Fruit fly (Drosophila melanogaster) whole organism, pupa: ENCODE data around the gene Klp3A.

ENCODE experiments used
- CG10348 ChIP-seq: fragments of 200-800 bp; sonication (Bioruptor generic); IDR thresholded peaks from 2 replicates; pipeline ENCODE4 v1.3.6; 2022; ENCODE audit warnings: missing biosample characterization, missing genetic modification characterization
- CG12605 ChIP-seq: fragments of 200-800 bp; sonication (Bioruptor generic); IDR thresholded peaks from 2 replicates; pipeline ENCODE4 v1.3.6; 2022; ENCODE audit warnings: missing biosample characterization, missing genetic modification characterization
- CG13204 ChIP-seq: fragments of 200-800 bp; sonication (Bioruptor generic); optimal IDR thresholded peaks from 2 replicates; lab custom pipeline; 2018; ENCODE audit warnings: missing biosample characterization, mild to moderate bottlenecking, missing genetic modification characterization, moderate library complexity
- CG14655 ChIP-seq: fragments of 200-800 bp; sonication (Bioruptor generic); optimal IDR thresholded peaks from 3 replicates; lab custom pipeline; 2017; ENCODE audit warnings: mild to moderate bottlenecking, missing biosample characterization, missing genetic modification reagents, missing genetic modification characterization
- CG15710 ChIP-seq: fragments of 200-800 bp; sonication (Bioruptor generic); optimal IDR thresholded peaks from 2 replicates; lab custom pipeline; 2018; ENCODE audit warnings: missing biosample characterization, mild to moderate bottlenecking, missing genetic modification characterization, moderate library complexity
- CG17806 ChIP-seq: fragments of 200-800 bp; sonication (Bioruptor generic); optimal IDR thresholded peaks from 2 replicates; lab custom pipeline; 2018; ENCODE audit warnings: missing biosample characterization, mild to moderate bottlenecking, missing genetic modification characterization, moderate library complexity
- CG32121 ChIP-seq: fragments of 200-800 bp; sonication (Bioruptor generic); IDR thresholded peaks from 2 replicates; pipeline ENCODE4 v1.3.6; 2022; ENCODE audit warnings: missing biosample characterization, missing genetic modification characterization
- CG34367 ChIP-seq: fragments of 200-800 bp; sonication (Bioruptor generic); optimal IDR thresholded peaks from 2 replicates; lab custom pipeline; 2018; ENCODE audit warnings: missing biosample characterization, mild to moderate bottlenecking, missing genetic modification characterization
- CG4496 ChIP-seq: fragments of 200-800 bp; sonication (Bioruptor generic); IDR thresholded peaks from 3 replicates; pipeline ENCODE4 v1.3.6; 2022; ENCODE audit warnings: missing biosample characterization, missing genetic modification characterization
- CG8159 ChIP-seq: fragments of 200-800 bp; sonication (Bioruptor generic); optimal IDR thresholded peaks from 3 replicates; lab custom pipeline; 2018; ENCODE audit warnings: missing biosample characterization, mild to moderate bottlenecking, missing genetic modification characterization, moderate library complexity
- CG8301 ChIP-seq: fragments of 200-800 bp; sonication (Bioruptor generic); optimal IDR thresholded peaks from 2 replicates; lab custom pipeline; 2018; ENCODE audit warnings: missing biosample characterization, mild to moderate bottlenecking, missing genetic modification characterization
- CG9948 ChIP-seq: fragments of 200-800 bp; sonication (Bioruptor generic); optimal IDR thresholded peaks from 2 replicates; lab custom pipeline; 2018; ENCODE audit warnings: missing biosample characterization, mild to moderate bottlenecking, missing genetic modification characterization, moderate library complexity
- D1 ChIP-seq: fragments of 200-800 bp; sonication (Bioruptor generic); optimal IDR thresholded peaks from 2 replicates; lab custom pipeline; 2018; ENCODE audit warnings: missing biosample characterization, mild to moderate bottlenecking, missing genetic modification characterization, moderate library complexity
- EcR ChIP-seq: fragments of 200-800 bp; sonication (Bioruptor generic); optimal IDR thresholded peaks from 3 replicates; lab custom pipeline; 2019; ENCODE audit warnings: missing biosample characterization, missing genetic modification characterization, mild to moderate bottlenecking, moderate library complexity, missing genetic modification reagents
- Ets98B ChIP-seq: fragments of 200-800 bp; sonication (Bioruptor generic); IDR thresholded peaks from 2 replicates; pipeline ENCODE4 v1.3.6; 2022; ENCODE audit warnings: missing biosample characterization, missing genetic modification characterization
- Pif1A ChIP-seq: fragments of 200-800 bp; sonication (Bioruptor generic); optimal IDR thresholded peaks from 3 replicates; lab custom pipeline; 2016; ENCODE audit warnings: missing biosample characterization, missing genetic modification characterization
- Pif1B ChIP-seq: fragments of 200-800 bp; sonication (Bioruptor generic); optimal IDR thresholded peaks from 3 replicates; lab custom pipeline; 2016; ENCODE audit warnings: missing biosample characterization, missing genetic modification characterization
- Snoo ChIP-seq: fragments of 200-800 bp; sonication (Bioruptor generic); optimal IDR thresholded peaks from 3 replicates; lab custom pipeline; 2017; ENCODE audit warnings: missing biosample characterization, mild to moderate bottlenecking, missing genetic modification characterization, inconsistent platforms
- fd96Ca ChIP-seq: fragments of 200-800 bp; sonication (Bioruptor generic); IDR thresholded peaks from 3 replicates; pipeline ENCODE4 v1.3.6; 2022; ENCODE audit warnings: missing biosample characterization, missing genetic modification characterization
- gl ChIP-seq: fragments of 200-800 bp; sonication (Bioruptor generic); optimal IDR thresholded peaks from 2 replicates; lab custom pipeline; 2018; ENCODE audit warnings: missing biosample characterization, mild to moderate bottlenecking, missing genetic modification characterization
- rn ChIP-seq: fragments of 200-800 bp; sonication (Bioruptor generic); IDR thresholded peaks from 2 replicates; pipeline ENCODE4 v1.3.6; 2022; ENCODE audit warnings: missing biosample characterization, missing genetic modification characterization

The Klp3A gene

DNA sequence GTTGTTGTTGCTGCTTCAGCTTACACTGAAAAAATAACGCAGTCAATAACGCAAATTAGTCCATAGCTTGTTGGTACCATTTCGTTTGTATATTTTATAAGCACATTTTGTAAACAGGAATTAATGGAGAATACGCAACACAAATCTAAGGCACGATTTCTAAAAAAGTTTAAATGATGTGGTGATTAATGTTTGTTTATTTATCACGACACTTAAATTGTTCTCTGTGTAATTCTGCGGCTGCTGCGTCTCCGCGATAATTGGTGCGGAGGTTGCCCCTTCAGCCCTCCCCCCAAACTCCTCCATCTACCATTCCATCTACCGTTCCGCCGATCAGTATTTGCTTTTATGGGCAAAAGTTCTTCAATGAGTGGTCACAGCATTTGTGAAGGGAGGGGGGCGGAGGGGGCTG lies 43.6 kb upstream of the Klp3A start:
- peak; percentile 94 for TF ChIP-seq CG8301 (tag; lab: Kevin White, UChicago)
- peak; percentile 80 for TF ChIP-seq rn (GFP tag; lab: Robert Waterston, UW)
- peak; percentile 92 for TF ChIP-seq CG4496
- TF ChIP-seq fd96Ca (GFP tag; lab: Robert Waterston, UW), result peak; percentile 86
- TF ChIP-seq Ets98B (GFP tag; lab: Robert Waterston, UW), result peak; percentile 91
- TF ChIP-seq CG34367, result peak; percentile 91
- peak; percentile 88 for TF ChIP-seq gl
- TF ChIP-seq Pif1B (GFP tag; lab: Kevin White, UChicago), result peak; percentile 89
- TF ChIP-seq D1 (tag; lab: Kevin White, UChicago), result peak; percentile 80
- TF ChIP-seq CG9948 (tag; lab: Kevin White, UChicago), result peak; percentile 89
- peak; percentile 91 for TF ChIP-seq CG32121 (GFP tag; lab: Robert Waterston, UW)
- TF ChIP-seq Pif1A, result peak; percentile 92
- peak; percentile 87 for TF ChIP-seq CG15710
- TF ChIP-seq CG17806 (tag; lab: Kevin White, UChicago), result peak; percentile 91
- peak; percentile 80 for TF ChIP-seq CG12605 (GFP tag; lab: Robert Waterston, UW)
- TF ChIP-seq CG10348 (GFP tag; lab: Robert Waterston, UW), result no peak
- peak; percentile 88 for TF ChIP-seq CG13204
- peak; percentile 92 for TF ChIP-seq CG8159
- peak; percentile 91 for TF ChIP-seq CG14655 (GFP tag; lab: Kevin White, UChicago)
- TF ChIP-seq EcR (GFP tag; lab: Kevin White, UChicago), result peak; percentile 49
- TF ChIP-seq Snoo (tag; lab: Kevin White, UChicago), result peak; percentile 84

DNA sequence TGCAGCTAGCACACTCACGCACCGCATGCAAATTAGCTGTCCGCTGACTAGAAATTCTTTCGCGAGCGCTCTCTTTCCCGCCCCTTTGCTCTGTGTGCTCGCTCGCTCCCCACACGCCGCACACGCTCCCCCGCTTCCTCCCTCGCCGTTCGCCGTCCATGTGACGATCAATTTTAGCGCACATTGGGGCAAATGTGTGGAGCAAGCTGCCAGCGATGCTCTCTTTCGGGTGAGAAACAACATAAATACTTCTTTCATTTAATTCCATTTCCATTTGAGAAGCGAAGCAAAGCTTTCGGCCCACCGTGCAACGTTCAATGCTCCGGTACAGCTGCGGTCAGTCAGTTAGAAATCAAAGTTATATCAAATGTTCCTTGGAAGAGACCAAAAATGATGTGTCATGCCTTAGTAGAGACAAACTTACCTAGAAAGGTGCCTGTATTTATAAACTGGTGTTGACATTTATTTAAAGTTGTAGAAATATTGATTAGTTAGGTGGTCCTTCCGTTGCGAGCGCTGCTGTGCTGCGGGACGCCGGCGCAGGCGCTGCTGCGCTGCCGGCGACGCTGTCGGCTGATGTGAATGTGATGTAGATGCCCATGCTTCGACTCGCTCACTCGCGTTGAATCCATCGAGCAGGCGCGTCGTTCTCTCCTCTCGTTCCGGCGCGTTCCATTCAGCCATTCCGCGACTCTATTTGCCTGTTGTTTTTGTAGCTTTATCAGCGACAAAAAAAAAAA lies 42.3 kb upstream of the Klp3A start:
- TF ChIP-seq Snoo (tag; lab: Kevin White, UChicago) (peak; percentile 98), EcR (GFP tag; lab: Kevin White, UChicago) (peak; percentile 100), CG15710 (peak; percentile 97), D1 (tag; lab: Kevin White, UChicago) (peak; percentile 80), CG12605 (GFP tag; lab: Robert Waterston, UW) (peak; percentile 97), Pif1A (peak; percentile 96), CG8159 (peak; percentile 97), CG17806 (tag; lab: Kevin White, UChicago) (peak; percentile 94), Ets98B (GFP tag; lab: Robert Waterston, UW) (peak; percentile 98), CG8301 (tag; lab: Kevin White, UChicago) (peak; percentile 98), CG14655 (GFP tag; lab: Kevin White, UChicago) (peak; percentile 98), CG32121 (GFP tag; lab: Robert Waterston, UW) (peak; percentile 97), Pif1B (GFP tag; lab: Kevin White, UChicago) (peak; percentile 92), CG10348 (GFP tag; lab: Robert Waterston, UW) (peak; percentile 89), fd96Ca (GFP tag; lab: Robert Waterston, UW) (peak; percentile 98), CG34367 (peak; percentile 97), CG13204 (peak; percentile 92), rn (GFP tag; lab: Robert Waterston, UW) (peak; percentile 82), CG4496 (peak; percentile 98), gl (peak; percentile 95), CG9948 (tag; lab: Kevin White, UChicago) (peak; percentile 96)

DNA sequence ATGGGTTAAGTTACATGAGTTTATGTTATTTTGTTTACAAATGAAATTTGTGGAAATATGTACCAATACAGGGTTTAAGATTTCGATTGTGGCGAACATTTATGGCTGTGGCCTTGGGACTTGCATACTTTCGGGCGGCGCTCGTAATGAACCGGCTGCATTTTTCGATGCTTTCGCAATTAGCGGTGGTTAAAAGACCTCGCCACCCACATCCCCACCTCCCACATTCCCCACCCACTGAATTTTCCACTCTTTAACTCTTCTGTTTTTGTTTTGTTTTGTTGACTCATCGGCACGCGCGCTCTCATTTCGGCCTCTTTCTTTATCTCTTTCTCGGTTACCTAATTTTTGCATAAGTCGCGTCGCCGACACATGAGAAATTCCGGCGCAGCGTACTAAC lies 41.7 kb upstream of the Klp3A start:
- TF ChIP-seq Pif1B (GFP tag; lab: Kevin White, UChicago), result no peak
- no peak for TF ChIP-seq CG32121 (GFP tag; lab: Robert Waterston, UW)
- no peak for TF ChIP-seq EcR (GFP tag; lab: Kevin White, UChicago)
- no peak for TF ChIP-seq CG8301 (tag; lab: Kevin White, UChicago)
- TF ChIP-seq D1 (tag; lab: Kevin White, UChicago), result no peak
- TF ChIP-seq rn (GFP tag; lab: Robert Waterston, UW), result no peak
- no peak for TF ChIP-seq CG10348 (GFP tag; lab: Robert Waterston, UW)
- no peak for TF ChIP-seq gl
- TF ChIP-seq, all 21 proteins: peak for 0

dm6 chrX:2642484-2643379 lies 38.9 kb upstream of the Klp3A start:
- TF ChIP-seq CG34367, result no peak
- no peak for TF ChIP-seq Pif1A
- TF ChIP-seq CG4496, result peak; percentile 45; the same call in 2 of the 3 replicates
- TF ChIP-seq EcR (GFP tag; lab: Kevin White, UChicago), result no peak
- TF ChIP-seq CG17806 (tag; lab: Kevin White, UChicago), result peak; percentile 8
- TF ChIP-seq CG9948 (tag; lab: Kevin White, UChicago), result no peak
- TF ChIP-seq CG8301 (tag; lab: Kevin White, UChicago), result peak; percentile 37
- peak; percentile 27; the same call in 1 of the 2 replicates for TF ChIP-seq CG12605 (GFP tag; lab: Robert Waterston, UW)
- peak; percentile 15 for TF ChIP-seq CG15710
- TF ChIP-seq CG32121 (GFP tag; lab: Robert Waterston, UW), result no peak
- TF ChIP-seq fd96Ca (GFP tag; lab: Robert Waterston, UW), result peak; percentile 25; the same call in 1 of the 3 replicates
- TF ChIP-seq CG13204, result no peak
- peak; percentile 37 for TF ChIP-seq CG8159
- TF ChIP-seq Snoo (tag; lab: Kevin White, UChicago), result no peak
- peak; percentile 48; the same call in 1 of the 2 replicates for TF ChIP-seq Ets98B (GFP tag; lab: Robert Waterston, UW)
- TF ChIP-seq CG14655 (GFP tag; lab: Kevin White, UChicago), result peak; percentile 58
- peak; percentile 42 for TF ChIP-seq Pif1B (GFP tag; lab: Kevin White, UChicago)
- TF ChIP-seq gl, result no peak
- no peak for TF ChIP-seq D1 (tag; lab: Kevin White, UChicago)
- no peak for TF ChIP-seq rn (GFP tag; lab: Robert Waterston, UW)
- no peak for TF ChIP-seq CG10348 (GFP tag; lab: Robert Waterston, UW)
